Worm (Caenorhabditis elegans) whole organism, young adult: Measurements from ENCODE around the gene scp-1.

ENCODE experiments used
- Y67H2A.10 ChIP-seq: fragments of 200-800 bp; sonication (Bioruptor generic); conservative IDR thresholded peaks from 2 replicates; pipeline ENCODE4 v1.3.6; 2022; ENCODE audit warnings: missing genetic modification reagents, missing genetic modification characterization, missing compliant biosample characterization
- attf-6 ChIP-seq: fragments of 200-800 bp; sonication (Bioruptor generic); IDR thresholded peaks from 2 replicates; pipeline ENCODE4 v1.3.6; 2022; ENCODE audit warnings: missing genetic modification reagents, missing genetic modification characterization, missing compliant biosample characterization
- efl-1 ChIP-seq: fragments of 150-350 bp; optimal IDR thresholded peaks from 2 replicates; lab custom pipeline; 2014; ENCODE audit warnings: missing biosample characterization, missing genetic modification reagents, missing genetic modification characterization
- him-1 ChIP-seq: sonication (generic microtip); optimal IDR thresholded peaks from 2 replicates; lab custom pipeline; 2016; ENCODE audit warnings: missing genotype, missing genetic modification reagents, missing genetic modification characterization, missing compliant biosample characterization
- repo-1 ChIP-seq: sonication (generic microtip); optimal IDR thresholded peaks from 2 replicates; lab custom pipeline; 2017; ENCODE audit warnings: mild to moderate bottlenecking, missing genetic modification characterization, missing compliant biosample characterization
- snpc-4 ChIP-seq, 5 experiments: fragments of 150-350 bp in 1 of 5; sonication (generic microtip) in 4 of 5; optimal IDR thresholded peaks; 2 replicates each; lab custom pipeline; 2014 to 2018; ENCODE audit warnings: missing genetic modification characterization in 5 of 5, missing biosample characterization in 3 of 5, antibody characterized with exemption in 2 of 5, mild to moderate bottlenecking in 2 of 5, missing compliant biosample characterization in 2 of 5, missing genotype in 2 of 5, moderate library complexity in 2 of 5, missing genetic modification reagents in 1 of 5
- ztf-18 ChIP-seq: sonication (generic microtip); optimal IDR thresholded peaks from 2 replicates; lab custom pipeline; 2016; ENCODE audit warnings: missing genotype, mild to moderate bottlenecking, missing genetic modification characterization, missing compliant biosample characterization

- TF ChIP-seq him-1 (tag; lab: Kevin White, UChicago) (no peak), attf-6 (GFP tag; lab: Robert Waterston, UW) (no peak), repo-1 (tag; lab: Kevin White, UChicago) (no peak), Y67H2A.10 (GFP tag; lab: Robert Waterston, UW) (no peak), ztf-18 (no peak), snpc-4 (GFP tag; optimal IDR thresholded peaks at IDR 0.05; lab: Kevin White, UChicago) (no peak), snpc-4 (tag; optimal IDR thresholded peaks at IDR 0.05; lab: Kevin White, UChicago) (no peak), efl-1 (GFP tag; lab: Kevin White, UChicago) (no peak)
Observed at ce11 chrII:9372393-9372792, 38.6 kb downstream of the scp-1 start, which contains the start of gene C06C3.3.
